Fruit fly (Drosophila melanogaster) S2 (cell line): ENCODE results near the gene trx.
A peak's percentile ranks its signal among the peaks of the same experiment; 100 is the strongest.

Experiments
- CG8478 ChIP-seq: fragments of >200 bp; optimal IDR thresholded peaks from 2 replicates; lab custom pipeline; 2018
- CTCF ChIP-seq, 2 experiments: fragments of >200 bp; optimal IDR thresholded peaks; 2 replicates each; lab custom pipeline; 2018

trx gene

DNA sequence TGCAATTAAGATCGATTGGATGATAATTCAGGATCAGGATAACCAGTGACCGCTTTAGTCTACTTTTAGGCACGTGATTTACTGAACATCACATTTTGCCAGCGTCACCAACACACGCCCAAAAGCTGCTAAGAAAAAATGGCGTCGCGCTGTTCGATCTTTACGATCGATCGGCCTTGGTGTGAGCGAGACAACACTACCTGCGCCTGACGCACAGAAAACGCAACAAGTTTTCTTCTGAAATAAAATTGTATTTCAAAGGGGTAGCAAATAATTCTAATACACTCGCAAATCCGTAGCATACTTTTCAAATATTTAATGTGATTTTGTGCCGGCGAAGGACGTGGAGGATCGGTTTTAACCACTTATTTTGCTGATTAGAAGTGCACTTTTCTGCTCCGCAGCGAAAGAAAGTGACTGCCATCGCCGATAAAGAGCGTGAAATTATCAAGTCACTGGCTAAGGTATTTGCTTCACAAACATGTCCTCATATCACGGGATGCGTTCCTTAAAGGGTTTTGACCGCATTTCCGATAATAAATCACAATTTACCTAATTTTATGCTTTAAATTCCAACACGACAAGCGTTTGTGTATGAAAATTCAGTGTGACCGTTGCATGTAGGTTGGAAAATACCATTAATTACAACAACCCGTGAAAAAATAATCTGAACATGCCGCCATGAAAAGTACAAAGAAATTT lies 21.4 kb upstream of the trx start:
- peak in 1 of 2 experiments; percentile 26 for TF ChIP-seq CTCF (optimal IDR thresholded peaks at IDR 0.05; lab: Kevin White, UChicago)
- no peak for TF ChIP-seq CG8478 (lab: Kevin White, UChicago)

DNA sequence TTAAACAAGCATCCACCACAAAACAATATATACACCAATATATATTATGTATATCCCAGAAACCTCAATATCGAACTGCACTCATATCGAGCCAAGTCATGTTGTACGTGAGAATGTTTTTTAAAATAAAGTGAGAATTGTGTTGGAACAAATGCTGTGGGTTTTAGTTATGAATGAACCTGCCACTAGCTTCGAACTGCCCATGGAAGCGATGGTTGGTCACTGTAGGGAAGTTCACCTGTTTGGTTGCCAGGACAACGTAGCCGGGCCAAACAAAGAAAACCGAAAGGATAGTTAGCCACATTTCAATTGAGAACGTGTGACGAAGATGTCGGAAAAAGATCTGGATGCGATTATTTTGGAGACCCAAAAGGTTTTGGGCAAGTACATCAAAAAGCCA lies 15.4 kb upstream of the trx start, which contains the start of gene IFT54:
TSS of gene IFT54 (plus strand) at position 301 of the 400 bp plus-strand sequence.
- no peak for TF ChIP-seq CTCF (optimal IDR thresholded peaks at IDR 0.05; lab: Kevin White, UChicago)
- no peak for TF ChIP-seq CG8478 (lab: Kevin White, UChicago)

DNA sequence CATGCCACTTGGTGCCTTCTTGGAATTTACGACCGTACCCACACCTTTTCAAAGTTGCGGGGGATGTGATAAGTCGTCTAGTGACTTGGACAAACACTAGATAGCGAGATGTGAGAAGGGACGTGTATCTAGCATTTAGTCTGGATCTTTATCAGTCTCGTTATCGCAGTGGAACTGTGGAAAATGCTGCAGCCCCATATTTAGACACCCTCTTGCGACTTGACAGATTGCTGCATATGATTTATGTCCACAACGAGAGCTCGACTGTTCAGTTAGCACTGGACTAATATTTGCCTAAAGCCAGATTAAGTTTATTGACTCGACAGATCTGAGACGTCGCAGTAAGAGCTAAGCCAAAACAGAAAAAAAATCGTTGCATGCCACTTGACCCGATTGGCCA lies 13.2 kb upstream of the trx start:
- TF ChIP-seq CTCF (optimal IDR thresholded peaks at IDR 0.05; lab: Kevin White, UChicago) (no peak), CG8478 (lab: Kevin White, UChicago) (no peak)

DNA sequence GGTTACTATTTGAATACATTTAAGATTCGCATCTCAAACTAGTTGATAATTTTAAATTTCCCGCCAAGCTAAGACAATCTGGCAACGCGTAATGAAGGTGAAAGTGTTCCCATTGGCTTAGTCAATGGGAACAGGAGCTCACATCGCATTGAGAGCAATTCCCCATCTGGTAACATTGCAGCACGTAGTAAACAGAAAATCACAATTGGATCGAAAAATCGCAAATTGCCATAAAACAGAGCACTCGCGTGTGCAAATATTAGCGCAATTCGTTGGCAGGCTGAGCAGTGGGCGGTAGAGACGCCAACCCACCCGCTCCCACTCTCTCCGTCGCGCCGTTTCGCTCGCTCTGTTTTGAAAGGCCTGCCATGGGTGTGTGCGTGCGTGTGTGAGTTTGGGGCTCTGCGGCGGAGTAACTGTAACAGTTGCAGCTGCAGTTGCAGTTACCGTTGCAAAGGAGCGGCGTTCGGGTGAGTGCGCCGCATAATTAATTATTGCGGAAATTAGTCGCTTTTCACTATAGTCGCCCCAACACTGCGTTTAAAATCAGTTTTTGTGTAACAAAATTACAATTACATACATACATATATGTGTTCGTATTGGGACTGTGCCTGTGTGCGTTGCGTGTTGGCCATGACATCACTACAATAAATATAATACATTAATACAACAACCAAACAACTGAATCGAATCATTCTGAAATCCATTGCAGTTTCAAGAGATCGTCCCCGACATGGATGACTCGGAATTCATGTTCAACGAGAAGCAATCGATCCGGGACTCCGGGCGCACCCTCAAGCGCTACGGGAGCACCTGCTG lies 11.6 kb upstream of the trx start:
- TF ChIP-seq CTCF (optimal IDR thresholded peaks at IDR 0.05; lab: Kevin White, UChicago) (no peak), CG8478 (lab: Kevin White, UChicago) (no peak)

DNA sequence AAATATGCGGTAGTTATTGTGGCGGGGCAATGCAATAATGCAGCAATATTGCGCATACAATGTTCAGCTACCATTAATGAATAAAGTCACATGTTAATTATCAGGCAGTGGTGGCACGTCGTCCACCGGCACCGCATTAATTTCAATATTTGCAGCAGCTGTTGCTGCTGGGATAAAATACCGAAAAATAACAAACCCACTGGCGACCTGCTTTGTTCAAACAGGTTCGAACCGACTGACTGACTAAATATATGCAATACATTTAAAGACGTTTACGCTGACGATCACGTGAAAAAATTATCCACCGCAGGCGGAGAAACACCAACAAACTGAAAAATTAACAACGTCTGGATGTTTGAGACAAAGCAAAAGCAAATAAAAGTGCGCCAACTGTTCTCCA lies 10.8 kb upstream of the trx start:
- no peak for TF ChIP-seq CG8478 (lab: Kevin White, UChicago)
- TF ChIP-seq CTCF (optimal IDR thresholded peaks at IDR 0.05; lab: Kevin White, UChicago), result no peak

DNA sequence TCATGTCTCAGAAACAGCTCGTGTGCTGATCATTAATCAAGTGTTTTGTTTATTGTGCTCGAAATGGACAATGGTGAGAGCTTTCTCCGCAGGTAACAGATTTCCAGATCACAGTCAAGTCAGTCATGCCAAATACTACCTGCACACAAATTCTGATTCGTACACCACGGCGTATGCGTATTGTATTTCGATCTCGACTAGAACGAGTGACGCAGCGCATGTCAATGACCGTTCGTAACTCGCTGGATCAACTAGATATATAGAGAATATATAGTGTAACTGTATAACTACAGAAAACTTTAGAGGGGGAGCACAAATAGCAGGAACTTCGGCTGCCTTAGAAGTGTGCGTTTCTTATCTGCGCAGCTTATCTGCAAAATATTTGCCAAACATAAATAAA lies 10.0 kb upstream of the trx start:
- TF ChIP-seq CG8478 (lab: Kevin White, UChicago) (no peak), CTCF (optimal IDR thresholded peaks at IDR 0.05; lab: Kevin White, UChicago) (no peak)

DNA sequence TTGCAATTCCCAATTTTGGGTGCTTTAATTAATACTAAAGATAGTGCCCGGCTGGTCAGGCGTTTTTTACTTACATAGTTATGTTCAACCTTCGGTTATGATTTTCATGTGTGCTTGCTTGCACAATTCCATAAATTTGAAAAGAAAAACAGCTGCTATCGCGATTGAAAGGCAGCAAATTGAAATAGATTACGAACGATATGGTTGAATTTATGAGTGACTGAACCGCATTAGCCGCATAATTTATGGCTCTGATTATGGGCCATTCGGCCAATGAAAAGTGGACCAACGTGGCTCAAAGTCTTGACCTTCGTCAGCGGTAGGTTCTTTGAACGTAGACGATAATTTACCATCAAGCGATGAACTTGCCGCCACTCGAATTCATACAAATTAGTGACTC lies 9.4 kb upstream of the trx start:
- TF ChIP-seq CTCF (optimal IDR thresholded peaks at IDR 0.05; lab: Kevin White, UChicago) (no peak), CG8478 (lab: Kevin White, UChicago) (no peak)

DNA sequence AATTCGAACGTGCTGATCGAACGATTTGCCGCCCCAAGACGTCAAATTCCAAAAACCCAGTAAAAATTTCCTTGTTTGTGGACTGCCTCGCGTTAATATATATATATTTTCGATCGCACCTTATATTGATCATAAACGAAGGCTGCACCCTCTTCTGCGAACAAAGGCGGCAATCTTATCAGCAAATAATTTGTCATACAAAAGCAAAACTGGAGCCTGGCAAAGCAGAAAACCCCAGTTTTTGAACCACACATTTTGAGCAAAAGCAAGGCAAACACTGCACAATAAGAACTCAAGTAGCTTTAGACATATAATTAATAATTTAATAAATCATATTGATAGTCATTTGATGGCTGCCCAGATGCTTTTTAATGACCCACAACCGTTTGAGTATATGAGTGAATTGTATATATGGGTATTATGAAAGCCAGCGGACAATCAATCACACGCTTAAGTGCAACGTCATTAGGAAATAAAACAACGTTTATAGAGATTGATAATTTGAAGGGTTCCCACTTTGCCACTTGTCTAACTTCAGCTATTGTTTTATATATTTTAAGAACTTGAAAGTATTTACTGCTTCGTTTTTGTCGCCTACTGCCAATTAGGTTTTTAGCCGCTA lies 7.8 kb upstream of the trx start:
- no peak for TF ChIP-seq CG8478 (lab: Kevin White, UChicago)
- TF ChIP-seq CTCF (optimal IDR thresholded peaks at IDR 0.05; lab: Kevin White, UChicago), result no peak

DNA sequence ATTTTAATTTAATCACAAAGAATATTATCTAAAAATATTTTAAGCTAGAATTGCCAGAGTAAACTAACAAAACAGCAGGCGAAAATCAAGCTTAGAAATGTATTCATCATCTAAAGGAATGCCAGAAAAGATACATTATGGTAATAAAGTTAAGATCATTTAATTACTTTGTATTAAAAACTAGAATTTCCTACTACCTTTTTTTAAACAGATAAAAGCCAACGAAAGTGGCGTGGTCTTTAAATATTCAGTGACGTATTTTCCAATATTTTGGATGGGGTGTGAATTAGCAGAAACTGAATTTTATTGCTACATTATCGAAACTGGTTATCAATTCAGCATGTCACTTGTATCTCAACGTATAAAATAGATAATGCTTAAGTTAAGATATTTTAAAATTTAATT lies 5.6 kb upstream of the trx start:
- no peak for TF ChIP-seq CTCF (optimal IDR thresholded peaks at IDR 0.05; lab: Kevin White, UChicago)
- TF ChIP-seq CG8478 (lab: Kevin White, UChicago), result no peak

DNA sequence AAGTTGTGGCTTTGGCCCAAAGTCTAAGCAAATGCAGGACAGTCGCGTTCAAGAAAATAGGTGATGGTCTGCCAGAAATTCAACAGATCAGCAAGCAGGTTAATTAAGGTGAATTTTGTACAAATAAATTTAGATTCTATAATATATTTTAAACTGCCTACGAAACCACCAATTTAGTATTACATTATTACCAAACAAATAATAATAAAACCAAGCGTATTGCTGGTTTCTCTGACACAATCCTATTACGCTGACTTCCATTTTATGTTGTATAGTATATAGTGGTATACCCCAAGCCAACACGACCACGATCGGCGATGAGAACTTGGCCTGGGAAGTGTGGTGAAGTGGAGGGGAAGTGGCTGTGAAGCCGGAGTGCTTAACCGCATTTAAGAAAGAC lies 4.7 kb upstream of the trx start:
- no peak for TF ChIP-seq CG8478 (lab: Kevin White, UChicago)

DNA sequence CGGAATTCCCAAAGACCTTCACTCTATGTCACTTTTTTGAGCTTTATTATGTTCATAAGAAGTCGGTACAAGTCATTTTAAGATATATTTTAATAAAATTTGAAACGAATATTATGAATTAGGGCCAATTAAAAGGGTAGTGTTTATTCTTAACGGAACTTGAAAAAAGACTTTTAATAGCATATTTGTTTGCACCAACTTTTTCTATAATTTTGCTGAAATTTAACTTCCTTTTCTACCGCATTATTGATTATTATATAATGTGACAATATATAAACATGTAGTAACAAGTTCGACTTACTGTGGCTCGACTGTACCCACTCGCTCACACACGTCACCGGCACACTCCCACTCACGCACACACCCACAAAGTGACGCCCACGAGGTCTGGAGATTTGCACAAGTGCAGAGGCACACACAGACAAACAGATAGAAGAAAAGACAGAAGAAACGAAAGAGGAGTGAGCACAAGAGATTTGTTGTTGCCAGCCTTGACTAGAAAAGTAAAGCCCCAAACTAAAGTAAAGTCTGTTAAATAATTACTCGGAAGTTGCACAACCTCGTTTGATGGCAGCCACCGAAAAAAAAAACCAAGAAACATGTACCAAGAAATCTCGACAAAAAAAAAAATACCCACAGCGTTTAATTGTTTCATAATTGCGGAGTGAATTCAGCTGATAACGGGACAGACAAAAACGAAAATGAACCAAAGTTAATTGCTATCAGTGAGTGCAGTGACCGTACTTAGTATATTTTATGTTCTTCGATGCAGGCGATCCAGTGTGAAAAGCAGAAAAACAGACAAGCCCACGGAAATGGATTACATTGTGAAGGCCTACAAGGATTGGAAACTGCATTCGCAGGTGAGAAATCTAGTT lies 3.5 kb upstream of the trx start:
- TF ChIP-seq CTCF (optimal IDR thresholded peaks at IDR 0.05; lab: Kevin White, UChicago) (no peak), CG8478 (lab: Kevin White, UChicago) (no peak)

DNA sequence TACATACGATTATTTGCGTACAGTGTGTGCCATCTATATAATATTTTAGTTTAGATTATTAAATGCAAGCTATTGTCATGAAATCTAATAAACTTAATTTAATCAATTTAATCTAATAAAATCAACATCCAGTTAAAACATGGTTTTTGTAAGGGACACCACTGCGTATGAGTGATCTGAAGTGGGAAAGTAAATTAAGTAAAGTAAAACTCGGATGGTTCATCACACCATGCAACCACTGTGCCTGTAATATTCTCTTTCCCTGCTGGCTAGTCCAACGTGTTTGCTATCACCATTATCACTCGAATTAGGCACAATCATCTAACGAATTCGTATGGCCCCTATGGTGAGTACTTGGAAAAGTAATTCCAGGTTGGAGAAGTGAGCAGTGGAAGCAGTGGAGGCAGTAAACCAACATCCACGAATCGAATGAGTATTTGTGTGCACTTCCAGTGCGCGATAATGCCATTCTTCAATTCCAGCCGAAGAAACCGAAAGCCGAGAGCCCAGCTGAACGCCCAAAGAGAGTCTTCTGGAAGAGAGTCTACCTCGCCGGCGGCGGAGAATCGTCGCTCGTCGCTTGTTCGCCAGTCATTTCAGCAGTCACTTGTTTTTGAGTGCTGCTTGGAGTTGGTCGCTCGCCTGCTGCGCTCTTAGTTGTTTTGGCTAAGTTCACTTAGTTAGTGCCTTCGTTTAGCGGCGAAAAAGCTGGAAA lies 2.1 kb upstream of the trx start, which contains the start of gene red:
TSS of gene red (plus strand) at position 403 of the 715 bp plus-strand sequence.
- TF ChIP-seq CG8478 (lab: Kevin White, UChicago) (no peak), CTCF (optimal IDR thresholded peaks at IDR 0.05; lab: Kevin White, UChicago) (no peak)

DNA sequence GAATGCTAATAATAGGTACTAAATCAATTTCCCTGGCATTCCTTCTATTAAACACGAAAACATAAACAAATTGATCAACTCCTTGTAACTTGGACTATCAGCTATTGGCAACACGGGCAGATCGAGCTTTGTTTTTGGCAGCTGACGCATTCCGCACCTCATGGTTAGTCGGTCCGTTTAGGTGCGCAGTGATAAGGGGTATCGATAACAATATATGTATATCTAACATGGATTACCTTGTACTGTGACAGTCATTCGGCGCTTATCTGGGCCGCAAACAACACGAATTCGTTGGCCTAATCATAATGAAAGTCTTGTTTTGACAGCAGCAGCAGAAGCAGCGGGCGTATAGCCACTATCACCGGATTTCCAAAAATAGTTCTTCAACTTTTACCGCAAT lies 1.3 kb upstream of the trx start:
- TF ChIP-seq CTCF (optimal IDR thresholded peaks at IDR 0.05; lab: Kevin White, UChicago), result no peak
- no peak for TF ChIP-seq CG8478 (lab: Kevin White, UChicago)
